Worm (Caenorhabditis elegans): Measurements from ENCODE around the gene Y57G11C.1142.

Y57G11C.1142 gene

DNA sequence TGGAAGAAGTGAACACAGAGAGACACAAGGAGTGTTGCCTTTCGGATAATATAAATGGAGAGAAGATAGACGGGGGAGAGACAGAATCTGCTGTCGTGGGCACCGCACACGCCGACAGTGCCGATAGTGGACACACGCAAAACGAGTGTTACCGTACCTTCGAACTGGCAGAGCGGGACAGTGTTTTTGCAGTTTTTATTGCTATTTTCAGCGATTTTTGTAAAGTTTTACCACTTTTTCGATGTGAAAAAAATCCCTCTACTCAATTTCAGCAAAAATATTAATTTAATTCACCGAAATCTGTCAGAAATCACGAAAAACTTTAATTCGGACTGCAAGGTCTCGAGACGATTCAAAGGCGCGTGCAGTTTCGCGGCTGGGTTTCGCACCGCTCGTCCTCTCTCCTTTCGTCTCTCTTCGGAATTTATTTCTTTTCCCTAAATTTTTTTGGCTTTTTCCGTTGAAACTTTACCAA lies 22.5 kb downstream of the Y57G11C.1142 start, which contains the start of gene sec-61.A (continued):
- peak; percentile 52 for TF ChIP-seq ceh-27 (GFP tag; optimal IDR thresholded peaks at IDR 0.05)
- TF ChIP-seq madf-10 (tag; optimal IDR thresholded peaks at IDR 0.05): peak; percentile 46
- peak; percentile 0 for TF ChIP-seq him-1 (tag; optimal IDR thresholded peaks at IDR 0.05)
- TF ChIP-seq atf-7 (tag; optimal IDR thresholded peaks at IDR 0.05): peak; percentile 45
- TF ChIP-seq cebp-1 (GFP tag; IDR thresholded peaks at IDR 0.05): no peak
- peak; percentile 66 for TF ChIP-seq cebp-1 (tag; optimal IDR thresholded peaks at IDR 0.05)
- TF ChIP-seq F49E8.2 (tag; optimal IDR thresholded peaks at IDR 0.05; ENCODE audit: insufficient read depth): no peak
- TF ChIP-seq rec-8 (tag; optimal IDR thresholded peaks at IDR 0.05): no peak
- TF ChIP-seq lsl-1 (GFP tag; optimal IDR thresholded peaks at IDR 0.05): peak; percentile 94
- no peak for TF ChIP-seq unc-130 (GFP tag; optimal IDR thresholded peaks at IDR 0.05)
- TF ChIP-seq attf-6 (GFP tag; IDR thresholded peaks at IDR 0.05): peak; percentile 89
- no peak for TF ChIP-seq B0019.2 (GFP tag; conservative IDR thresholded peaks at IDR 0.05)
- no peak for TF ChIP-seq mel-28 (tag; optimal IDR thresholded peaks at IDR 0.05; ENCODE audit: borderline replicate concordance)
- TF ChIP-seq ets-4 (GFP tag; optimal IDR thresholded peaks at IDR 0.05): peak; percentile 54
- peak; percentile 20 for TF ChIP-seq ztf-26 (tag; optimal IDR thresholded peaks at IDR 0.05)
- no peak for TF ChIP-seq lin-26 (GFP tag; IDR thresholded peaks at IDR 0.05)
- peak; percentile 74 for TF ChIP-seq K12H6.12 (tag; optimal IDR thresholded peaks at IDR 0.05)
- TF ChIP-seq nhr-90 (tag; optimal IDR thresholded peaks at IDR 0.05): peak; percentile 55
- TF ChIP-seq ceh-91 (GFP tag; IDR thresholded peaks at IDR 0.05): peak; percentile 60
- no peak for TF ChIP-seq rpc-1 (optimal IDR thresholded peaks at IDR 0.05)
- TF ChIP-seq rpc-1 (tag; optimal IDR thresholded peaks at IDR 0.05): no peak
- TF ChIP-seq B0261.1 (tag; optimal IDR thresholded peaks at IDR 0.05): no peak
- TF ChIP-seq ekl-4 (GFP tag; IDR thresholded peaks at IDR 0.05): peak; percentile 72; the same call in 1 of the 2 replicates
- peak; percentile 64 for TF ChIP-seq madf-6 (GFP tag; IDR thresholded peaks at IDR 0.05)
- no peak for TF ChIP-seq Y79H2A.3 (GFP tag; conservative IDR thresholded peaks at IDR 0.05)
- TF ChIP-seq tbp1 (GFP tag; optimal IDR thresholded peaks at IDR 0.05): peak; percentile 70
- TF ChIP-seq attf-5 (GFP tag; optimal IDR thresholded peaks at IDR 0.05): peak; percentile 74
- TF ChIP-seq F23B12.7 (tag; optimal IDR thresholded peaks at IDR 0.05; ENCODE audit: insufficient read depth): peak; percentile 75
- peak; percentile 56 for TF ChIP-seq xnd-1 (tag; optimal IDR thresholded peaks at IDR 0.05)
- peak; percentile 24 for TF ChIP-seq dpl-1 (GFP tag; optimal IDR thresholded peaks at IDR 0.05)
- peak in 1 of 3 experiments; percentile 24 for TF ChIP-seq lin-35 (GFP tag; optimal IDR thresholded peaks at IDR 0.05)
- peak; percentile 13; the same call in 1 of the 2 replicates for TF ChIP-seq rcor-1 (GFP tag; IDR thresholded peaks at IDR 0.05)
- peak; percentile 89 for TF ChIP-seq nhr-80 (tag; optimal IDR thresholded peaks at IDR 0.05)
- peak; percentile 84 for TF ChIP-seq snpc-1.3 (tag; optimal IDR thresholded peaks at IDR 0.05; ENCODE audit: insufficient read depth)
- TF ChIP-seq egl-18 (GFP tag; IDR thresholded peaks at IDR 0.05): no peak
- 0 out of 2 replicates have a peak, but pooled peaks have one; percentile 38 for TF ChIP-seq Y67H2A.10 (GFP tag; conservative IDR thresholded peaks at IDR 0.05)
- TF ChIP-seq tlf-1 (GFP tag; optimal IDR thresholded peaks at IDR 0.05): peak; percentile 77
- TF ChIP-seq egrh-3 (GFP tag; IDR thresholded peaks at IDR 0.05): 0 out of 2 replicates have a peak, but pooled peaks have one; percentile 8
- TF ChIP-seq ceh-79 (tag; optimal IDR thresholded peaks at IDR 0.05): no peak
- TF ChIP-seq C06A6.2 (GFP tag; conservative IDR thresholded peaks at IDR 0.05): no peak
- TF ChIP-seq ztf-18 (tag; optimal IDR thresholded peaks at IDR 0.05): peak; percentile 83
- TF ChIP-seq mcd-1 (GFP tag; IDR thresholded peaks at IDR 0.05): peak; percentile 72
- TF ChIP-seq pbrm-1 (GFP tag; IDR thresholded peaks at IDR 0.05): peak; percentile 65
